Worm (Caenorhabditis elegans): Measurements from ENCODE around the gene tbc-6.

Gene tbc-6

ce11 chrII:6858201-6858600 is 10.3 kb downstream of the tbc-6 start, which contains the start of gene dnj-5:
TSS of gene dnj-5 (minus strand) at chrII:6858301.
- TF ChIP-seq nhr-19 (GFP tag; conservative IDR thresholded peaks at IDR 0.05), result no peak
- no peak for TF ChIP-seq fkh-4 (tag; optimal IDR thresholded peaks at IDR 0.05; ENCODE audit: borderline replicate concordance)
- no peak for TF ChIP-seq alr-1 (tag; optimal IDR thresholded peaks at IDR 0.05; ENCODE audit: borderline replicate concordance)
- no peak for TF ChIP-seq fkh-10 (GFP tag; optimal IDR thresholded peaks at IDR 0.05)
- no peak for TF ChIP-seq vab-15 (tag; optimal IDR thresholded peaks at IDR 0.05)
- TF ChIP-seq mef-2 (tag; optimal IDR thresholded peaks at IDR 0.05), result no peak
- no peak for TF ChIP-seq hlh-17 (GFP tag; optimal IDR thresholded peaks at IDR 0.05; ENCODE audit: borderline replicate concordance)
- TF ChIP-seq blmp-1 (tag; optimal IDR thresholded peaks at IDR 0.05), result peak; percentile 87
- no peak for TF ChIP-seq hpl-2 (GFP tag; optimal IDR thresholded peaks at IDR 0.05)
- TF ChIP-seq skn-1 (tag; optimal IDR thresholded peaks at IDR 0.05), result no peak
- no peak for TF ChIP-seq C16A3.4 (tag; optimal IDR thresholded peaks at IDR 0.05)
- TF ChIP-seq efl-1 (optimal IDR thresholded peaks at IDR 0.05), result no peak
- peak in 1 of 2 experiments; percentile 27 for TF ChIP-seq efl-1 (GFP tag; optimal IDR thresholded peaks at IDR 0.05 in 1 of 2)
- no peak for TF ChIP-seq lin-39 (tag; optimal IDR thresholded peaks at IDR 0.05)
- TF ChIP-seq ets-5 (GFP tag; IDR thresholded peaks at IDR 0.05), result no peak

- peak; percentile 35 to 63 for TF ChIP-seq efl-1 (optimal IDR thresholded peaks at IDR 0.05)
- TF ChIP-seq efl-1 (GFP tag; optimal IDR thresholded peaks at IDR 0.05 in 1 of 2), result no peak
- peak; percentile 26 for TF ChIP-seq tbx-2 (tag; optimal IDR thresholded peaks at IDR 0.05)
- TF ChIP-seq nhr-71 (tag; optimal IDR thresholded peaks at IDR 0.05), result peak; percentile 58
- peak; percentile 87 for TF ChIP-seq lin-14 (GFP tag; optimal IDR thresholded peaks at IDR 0.05)
- peak; percentile 13 for TF ChIP-seq ztf-4 (tag; optimal IDR thresholded peaks at IDR 0.05)
- no peak for TF ChIP-seq unc-130 (tag; optimal IDR thresholded peaks at IDR 0.05)
- TF ChIP-seq nhr-47 (tag; optimal IDR thresholded peaks at IDR 0.05), result peak; percentile 23
- TF ChIP-seq nhr-20 (tag; optimal IDR thresholded peaks at IDR 0.05), result peak; percentile 29
- TF ChIP-seq lin-35 (GFP tag; optimal IDR thresholded peaks at IDR 0.05), result peak; percentile 42 to 48
- TF ChIP-seq C16A3.4 (tag; optimal IDR thresholded peaks at IDR 0.05), result peak; percentile 22
- peak; percentile 53 for TF ChIP-seq fkh-8 (tag; optimal IDR thresholded peaks at IDR 0.05)
- no peak for TF ChIP-seq ama-1 (optimal IDR thresholded peaks at IDR 0.05)
- TF ChIP-seq lsy-2 (tag; optimal IDR thresholded peaks at IDR 0.05), result peak; percentile 12 to 61
- TF ChIP-seq xbp-1 (tag; optimal IDR thresholded peaks at IDR 0.05), result peak; percentile 5
- peak; percentile 44 for TF ChIP-seq nhr-19 (GFP tag; conservative IDR thresholded peaks at IDR 0.05)
- no peak for TF ChIP-seq nhr-237 (tag; optimal IDR thresholded peaks at IDR 0.05)
- TF ChIP-seq nhr-77 (tag; optimal IDR thresholded peaks at IDR 0.05), result peak; percentile 55
- TF ChIP-seq egl-13 (tag; optimal IDR thresholded peaks at IDR 0.05), result no peak
- TF ChIP-seq dsc-1 (tag; optimal IDR thresholded peaks at IDR 0.05), result peak; percentile 39
- peak; percentile 43 for TF ChIP-seq swsn-7 (tag; optimal IDR thresholded peaks at IDR 0.05)
- peak in 2 of 3 experiments; percentile 26 to 69 for TF ChIP-seq ceh-82 (tag; optimal IDR thresholded peaks at IDR 0.05)
- peak; percentile 48 for TF ChIP-seq rnt-1 (tag; optimal IDR thresholded peaks at IDR 0.05)
- TF ChIP-seq Y116A8C.19 (tag; optimal IDR thresholded peaks at IDR 0.05; ENCODE audit: borderline replicate concordance), result no peak
- TF ChIP-seq mdl-1 (tag; optimal IDR thresholded peaks at IDR 0.05), result peak in 1 of 2 experiments; percentile 73
- TF ChIP-seq dpl-1 (GFP tag; optimal IDR thresholded peaks at IDR 0.05), result peak in 1 of 3 experiments; percentile 1
- no peak for TF ChIP-seq nhr-90 (tag; optimal IDR thresholded peaks at IDR 0.05; ENCODE audit: poor library complexity)
- TF ChIP-seq pag-3 (tag; optimal IDR thresholded peaks at IDR 0.05; ENCODE audit: borderline replicate concordance, insufficient read depth), result no peak
- peak; percentile 62 for TF ChIP-seq snu-23 (GFP tag; optimal IDR thresholded peaks at IDR 0.05)
- no peak for TF ChIP-seq alr-1 (tag; optimal IDR thresholded peaks at IDR 0.05; ENCODE audit: borderline replicate concordance)
- peak; percentile 20 for TF ChIP-seq snpc-4 (tag; optimal IDR thresholded peaks at IDR 0.05)
Measured at ce11 chrII:6858835-6859234, 10.9 kb downstream of the tbc-6 start.

Data from whole organism, L1 larva.